Worm (Caenorhabditis elegans) whole organism, L3 larva: ENCODE data around the gene T16A9.3.

Source experiments
- ama-1 ChIP-seq: fragments of 150-350 bp; optimal IDR thresholded peaks from 2 replicates; lab custom pipeline; 2018
- ceh-9 ChIP-seq: sonication (generic microtip); optimal IDR thresholded peaks from 2 replicates; lab custom pipeline; 2018; ENCODE audit warnings: missing biosample characterization, missing genetic modification characterization
- egl-27 ChIP-seq: sonication (generic microtip); optimal IDR thresholded peaks from 4 replicates; lab custom pipeline; 2017; ENCODE audit warnings: missing biosample characterization, missing genetic modification reagents, missing genetic modification characterization
- lin-15B ChIP-seq: fragments of 150-350 bp; optimal IDR thresholded peaks from 2 replicates; lab custom pipeline; 2014; ENCODE audit warnings: missing biosample characterization, missing genetic modification characterization
- nfya-1 ChIP-seq: sonication (generic microtip); optimal IDR thresholded peaks from 2 replicates; lab custom pipeline; 2017; ENCODE audit warnings: missing genetic modification characterization, mild to moderate bottlenecking, missing compliant biosample characterization, antibody characterized with exemption, moderate library complexity; ENCODE audit not compliant: insufficient read depth
- nhr-28 ChIP-seq: fragments of 150-350 bp; optimal IDR thresholded peaks from 2 replicates; lab custom pipeline; 2014; ENCODE audit warnings: missing biosample characterization, missing genetic modification characterization
- snpc-4 ChIP-seq: fragments of 150-350 bp; optimal IDR thresholded peaks from 2 replicates; lab custom pipeline; 2014; ENCODE audit warnings: missing biosample characterization, missing genetic modification characterization

ce11 chrV:14175216-14175615 is 30.1 kb upstream of the T16A9.3 start, which contains the start of gene cest-2.2:
- no peak for TF ChIP-seq lin-15B (tag; lab: Kevin White, UChicago)
- TF ChIP-seq nhr-28 (tag; lab: Kevin White, UChicago) = no peak
- TF ChIP-seq nfya-1 = no peak
- no peak for TF ChIP-seq egl-27 (tag; lab: Kevin White, UChicago)
- no peak for TF ChIP-seq snpc-4
- no peak for TF ChIP-seq ama-1 (lab: Kevin White, UChicago)
- no peak for TF ChIP-seq ceh-9 (tag; lab: Kevin White, UChicago)
